Fruit fly (Drosophila melanogaster) whole organism, embryonic: ENCODE data around the gene CG44836.
A peak's percentile ranks its signal among the peaks of the same experiment; 100 is the strongest.

Experiments
- Atf-2 ChIP-seq: fragments of 200-800 bp; sonication (Bioruptor generic); optimal IDR thresholded peaks from 2 replicates; lab custom pipeline; 2016; ENCODE audit warnings: missing biosample characterization, missing genetic modification characterization
- BEAF-32 ChIP-seq: fragments of 200-800 bp; sonication (Bioruptor generic); optimal IDR thresholded peaks from 3 replicates; lab custom pipeline; 2017; ENCODE audit warnings: missing biosample characterization, missing genetic modification characterization, mild to moderate bottlenecking, moderate library complexity, missing genetic modification reagents
- CG10274 ChIP-seq: fragments of 200-800 bp; sonication (Bioruptor generic); optimal IDR thresholded peaks from 3 replicates; lab custom pipeline; 2017; ENCODE audit warnings: missing biosample characterization, mild to moderate bottlenecking, missing genetic modification characterization
- CG10979 ChIP-seq: fragments of 200-800 bp; sonication (Bioruptor generic); optimal IDR thresholded peaks from 2 replicates; lab custom pipeline; 2018; ENCODE audit warnings: missing biosample characterization, mild to moderate bottlenecking, missing genetic modification characterization, moderate library complexity
- CG11085 ChIP-seq: fragments of 200-800 bp; sonication (Bioruptor generic); IDR thresholded peaks from 2 replicates; pipeline ENCODE4 v1.3.6; 2022; ENCODE audit warnings: missing biosample characterization, missing genetic modification characterization
- CG11695 ChIP-seq: fragments of 200-800 bp; sonication (Bioruptor generic); IDR thresholded peaks from 3 replicates; pipeline ENCODE4 v1.3.6; 2022; ENCODE audit warnings: missing biosample characterization, missing genetic modification characterization
- CG13775 ChIP-seq: fragments of 200-800 bp; sonication (Bioruptor generic); optimal IDR thresholded peaks from 3 replicates; lab custom pipeline; 2017; ENCODE audit warnings: missing biosample characterization, mild to moderate bottlenecking, missing genetic modification characterization
- CG13894 ChIP-seq: fragments of 200-800 bp; sonication (Bioruptor generic); optimal IDR thresholded peaks from 3 replicates; lab custom pipeline; 2018; ENCODE audit warnings: missing biosample characterization, mild to moderate bottlenecking, missing genetic modification characterization, moderate library complexity
- CG14050 ChIP-seq: fragments of 200-800 bp; sonication (Bioruptor generic); IDR thresholded peaks from 3 replicates; pipeline ENCODE4 v1.3.6; 2022; ENCODE audit warnings: missing biosample characterization, missing genetic modification characterization
- CG15269 ChIP-seq: fragments of 200-800 bp; sonication (Bioruptor generic); optimal IDR thresholded peaks from 2 replicates; lab custom pipeline; 2018; ENCODE audit warnings: missing biosample characterization, mild to moderate bottlenecking, missing genetic modification characterization, moderate library complexity
- CG15479 ChIP-seq: fragments of 200-800 bp; sonication (Bioruptor generic); optimal IDR thresholded peaks from 3 replicates; lab custom pipeline; 2019; ENCODE audit warnings: missing biosample characterization, mild to moderate bottlenecking, missing genetic modification characterization, moderate library complexity
- CG17385 ChIP-seq: fragments of 200-800 bp; sonication (Bioruptor generic); optimal IDR thresholded peaks from 3 replicates; lab custom pipeline; 2018; ENCODE audit warnings: missing biosample characterization, mild to moderate bottlenecking, missing genetic modification characterization
- CG18262 ChIP-seq: fragments of 200-800 bp; optimal IDR thresholded peaks from 3 replicates; lab custom pipeline; 2019; ENCODE audit warnings: missing biosample characterization, mild to moderate bottlenecking, missing genetic modification characterization, moderate library complexity
- CG2199 ChIP-seq: fragments of 200-800 bp; sonication (Bioruptor generic); IDR thresholded peaks from 3 replicates; pipeline ENCODE4 v1.3.6; 2022; ENCODE audit warnings: missing biosample characterization, missing genetic modification characterization
- CG2202 ChIP-seq: fragments of 200-800 bp; sonication (Bioruptor generic); optimal IDR thresholded peaks from 2 replicates; lab custom pipeline; 2018; ENCODE audit warnings: missing biosample characterization, mild to moderate bottlenecking, missing genetic modification characterization
- CG32772 ChIP-seq: fragments of 200-800 bp; sonication (Bioruptor generic); IDR thresholded peaks from 2 replicates; pipeline ENCODE4 v1.3.6; 2022; ENCODE audit warnings: missing biosample characterization, missing genetic modification characterization
- CG4282 ChIP-seq: fragments of 200-800 bp; sonication (Bioruptor generic); optimal IDR thresholded peaks from 2 replicates; lab custom pipeline; 2016; ENCODE audit warnings: missing biosample characterization, missing genetic modification characterization
- CG5953 ChIP-seq: fragments of 200-800 bp; sonication (Bioruptor generic); IDR thresholded peaks from 2 replicates; pipeline ENCODE4 v1.3.6; 2022; ENCODE audit warnings: missing biosample characterization, missing genetic modification characterization
- CG6175 ChIP-seq: fragments of 200-800 bp; sonication (Bioruptor generic); IDR thresholded peaks from 3 replicates; pipeline ENCODE4 v1.3.6; 2022; ENCODE audit warnings: missing biosample characterization, missing genetic modification characterization
- CG7556 ChIP-seq: fragments of 200-800 bp; sonication (Bioruptor generic); optimal IDR thresholded peaks from 2 replicates; lab custom pipeline; 2017; ENCODE audit warnings: missing biosample characterization, mild to moderate bottlenecking, missing genetic modification characterization
- CG8290 ChIP-seq, 3 experiments: fragments of 200-800 bp; sonication (Bioruptor generic); optimal IDR thresholded peaks; 2 replicates each; lab custom pipeline; 2016 to 2019; ENCODE audit warnings: missing biosample characterization in 3 of 3, missing genetic modification characterization in 3 of 3, mild to moderate bottlenecking in 2 of 3, moderate library complexity in 1 of 3
- CG9437 ChIP-seq: fragments of 200-800 bp; sonication (Bioruptor generic); optimal IDR thresholded peaks from 2 replicates; lab custom pipeline; 2018; ENCODE audit warnings: missing biosample characterization, mild to moderate bottlenecking, missing genetic modification characterization
- CG9727 ChIP-seq: fragments of 200-800 bp; sonication (Bioruptor generic); optimal IDR thresholded peaks from 3 replicates; lab custom pipeline; 2017; ENCODE audit warnings: missing biosample characterization, mild to moderate bottlenecking, missing genetic modification characterization
- Chrac-16 ChIP-seq: fragments of 200-800 bp; sonication (Bioruptor generic); optimal IDR thresholded peaks from 3 replicates; lab custom pipeline; 2016; ENCODE audit warnings: missing biosample characterization, missing genetic modification characterization
- E2f1 ChIP-seq: fragments of 200-800 bp; sonication (Bioruptor generic); IDR thresholded peaks from 2 replicates; pipeline ENCODE4 v1.3.6; 2022; ENCODE audit warnings: missing biosample characterization, missing genetic modification characterization
- Gsc ChIP-seq: fragments of 200-800 bp; sonication (Bioruptor generic); IDR thresholded peaks from 2 replicates; pipeline ENCODE4 v1.3.6; 2022; ENCODE audit warnings: missing biosample characterization, missing genetic modification characterization
- Gug ChIP-seq: fragments of 200-800 bp; sonication (Bioruptor generic); IDR thresholded peaks from 4 replicates; pipeline ENCODE4 v1.3.6; 2022; ENCODE audit warnings: missing biosample characterization, missing genetic modification characterization
- HLH3B ChIP-seq: fragments of 200-800 bp; sonication (Bioruptor generic); IDR thresholded peaks from 2 replicates; pipeline ENCODE4 v1.3.6; 2022; ENCODE audit warnings: missing biosample characterization, missing genetic modification characterization
- HLHmδ ChIP-seq: fragments of 200-800 bp; sonication (Bioruptor generic); optimal IDR thresholded peaks from 2 replicates; lab custom pipeline; 2018; ENCODE audit warnings: missing biosample characterization, mild to moderate bottlenecking, missing genetic modification characterization, moderate library complexity
- Hr3 ChIP-seq: fragments of 200-800 bp; sonication (Bioruptor generic); optimal IDR thresholded peaks from 3 replicates; lab custom pipeline; 2016; ENCODE audit warnings: missing biosample characterization, missing genetic modification characterization
- Meics ChIP-seq: fragments of 200-800 bp; sonication (Bioruptor generic); optimal IDR thresholded peaks from 2 replicates; lab custom pipeline; 2017; ENCODE audit warnings: missing biosample characterization, mild to moderate bottlenecking, missing genetic modification characterization
- NC2β ChIP-seq: fragments of 200-800 bp; sonication (Bioruptor generic); optimal IDR thresholded peaks from 2 replicates; lab custom pipeline; 2016; ENCODE audit warnings: missing biosample characterization, missing genetic modification characterization
- Sin3A ChIP-seq: fragments of >200 bp; optimal IDR thresholded peaks from 2 replicates; lab custom pipeline; 2018
- Six4 ChIP-seq: fragments of 200-800 bp; sonication (Bioruptor generic); optimal IDR thresholded peaks from 2 replicates; lab custom pipeline; 2016; ENCODE audit warnings: missing biosample characterization, missing genetic modification characterization
- Tbp ChIP-seq: fragments of >200 bp; optimal IDR thresholded peaks from 2 replicates; lab custom pipeline; 2018; ENCODE audit warnings: missing biosample characterization, missing genetic modification characterization
- ab ChIP-seq: fragments of 200-800 bp; sonication (Bioruptor generic); optimal IDR thresholded peaks from 2 replicates; lab custom pipeline; 2016; ENCODE audit warnings: missing biosample characterization, missing genetic modification characterization
- bsh ChIP-seq, 2 experiments: fragments of 200-800 bp; sonication (Bioruptor generic); optimal IDR thresholded peaks; 2 replicates each; lab custom pipeline; 2017 to 2018; ENCODE audit warnings: mild to moderate bottlenecking in 2 of 2, missing biosample characterization in 2 of 2, missing genetic modification characterization in 2 of 2, moderate library complexity in 1 of 2
- cg ChIP-seq: fragments of 200-800 bp; sonication (Bioruptor generic); optimal IDR thresholded peaks from 3 replicates; lab custom pipeline; 2019; ENCODE audit warnings: missing biosample characterization, mild to moderate bottlenecking, missing genetic modification characterization, moderate library complexity
- chif ChIP-seq, 2 experiments: fragments of 200-800 bp; sonication (Bioruptor generic); optimal IDR thresholded peaks; 3 replicates each; lab custom pipeline; 2016; ENCODE audit warnings: missing biosample characterization in 2 of 2, missing genetic modification characterization in 2 of 2
- disco-r ChIP-seq: fragments of 200-800 bp; sonication (Bioruptor generic); optimal IDR thresholded peaks from 2 replicates; lab custom pipeline; 2016; ENCODE audit warnings: missing biosample characterization, missing genetic modification characterization
- dm ChIP-seq: fragments of 200-800 bp; sonication (Bioruptor generic); optimal IDR thresholded peaks from 3 replicates; lab custom pipeline; 2016; ENCODE audit warnings: missing biosample characterization, missing genetic modification characterization
- exex ChIP-seq: fragments of 200-800 bp; sonication (Bioruptor generic); optimal IDR thresholded peaks from 4 replicates; lab custom pipeline; 2018; ENCODE audit warnings: missing biosample characterization, mild to moderate bottlenecking, missing genetic modification characterization, moderate library complexity
- grau ChIP-seq: fragments of 200-800 bp; optimal IDR thresholded peaks from 3 replicates; lab custom pipeline; 2019; ENCODE audit warnings: missing biosample characterization, mild to moderate bottlenecking, missing genetic modification characterization, moderate library complexity
- gro ChIP-seq: fragments of 200-800 bp; sonication (Bioruptor generic); optimal IDR thresholded peaks from 2 replicates; lab custom pipeline; 2016; ENCODE audit warnings: missing biosample characterization, missing genetic modification characterization
- nerfin-1 ChIP-seq: fragments of 200-800 bp; sonication (Bioruptor generic); optimal IDR thresholded peaks from 3 replicates; lab custom pipeline; 2019; ENCODE audit warnings: missing biosample characterization, mild to moderate bottlenecking, missing genetic modification characterization, moderate library complexity
- odd ChIP-seq: fragments of 200-800 bp; sonication (Bioruptor generic); optimal IDR thresholded peaks from 2 replicates; lab custom pipeline; 2017; ENCODE audit warnings: missing biosample characterization, mild to moderate bottlenecking, missing genetic modification characterization
- pho ChIP-seq: fragments of 200-800 bp; sonication (Bioruptor generic); optimal IDR thresholded peaks from 2 replicates; lab custom pipeline; 2016; ENCODE audit warnings: missing biosample characterization, missing genetic modification characterization
- pum ChIP-seq: fragments of 200-800 bp; sonication (Bioruptor generic); optimal IDR thresholded peaks from 2 replicates; lab custom pipeline; 2016; ENCODE audit warnings: missing biosample characterization, missing genetic modification characterization
- slbo ChIP-seq: fragments of 200-800 bp; sonication (Bioruptor generic); IDR thresholded peaks from 2 replicates; pipeline ENCODE4 v1.3.6; 2022; ENCODE audit warnings: missing biosample characterization, missing genetic modification characterization
- sob ChIP-seq: fragments of 200-800 bp; sonication (Bioruptor generic); IDR thresholded peaks from 2 replicates; pipeline ENCODE4 v1.3.6; 2022; ENCODE audit warnings: missing biosample characterization, missing genetic modification characterization
- sug ChIP-seq: fragments of 200-800 bp; optimal IDR thresholded peaks from 2 replicates; lab custom pipeline; 2019; ENCODE audit warnings: missing biosample characterization, mild to moderate bottlenecking, missing genetic modification characterization, moderate library complexity
- vfl ChIP-seq: fragments of 200-800 bp; sonication (Bioruptor generic); optimal IDR thresholded peaks from 2 replicates; lab custom pipeline; 2016; ENCODE audit warnings: missing biosample characterization, missing genetic modification characterization

The CG44836 gene

dm6 chr3L:16392874-16393273, 7.2 kb downstream of the CG44836 start (continued):
- TF ChIP-seq CG10979 (tag; lab: Kevin White, UChicago) = peak; percentile 37
- TF ChIP-seq CG13894 = no peak
- peak; percentile 24 for TF ChIP-seq CG18262 (tag; lab: Kevin White, UChicago)
- no peak for TF ChIP-seq exex (tag; lab: Kevin White, UChicago)
- TF ChIP-seq Meics (GFP tag; lab: Kevin White, UChicago) = peak; percentile 47
- peak; percentile 22 for TF ChIP-seq CG7556 (GFP tag; lab: Kevin White, UChicago)
- no peak for TF ChIP-seq CG2202 (tag; lab: Kevin White, UChicago)
- 0 out of 2 replicates have a peak, but pooled peaks have one; percentile 29 for TF ChIP-seq CG32772 (GFP tag; lab: Robert Waterston, UW)
- TF ChIP-seq CG9437 (GFP tag; lab: Kevin White, UChicago) = peak; percentile 33
- no peak for TF ChIP-seq Gug (GFP tag; lab: Robert Waterston, UW)
- no peak for TF ChIP-seq vfl (GFP tag; lab: Kevin White, UChicago)
- no peak for TF ChIP-seq CG10274 (GFP tag; lab: Kevin White, UChicago)
- TF ChIP-seq Gsc (GFP tag; lab: Robert Waterston, UW) = no peak
- TF ChIP-seq HLH3B (GFP tag; lab: Robert Waterston, UW) = no peak
- TF ChIP-seq Sin3A = no peak
- TF ChIP-seq Tbp (GFP tag; lab: Kevin White, UChicago) = no peak
- no peak for TF ChIP-seq CG5953 (GFP tag; lab: Robert Waterston, UW)
- no peak for TF ChIP-seq Chrac-16
- no peak for TF ChIP-seq chif (GFP tag; optimal IDR thresholded peaks at IDR 0.05; lab: Kevin White, UChicago)
- TF ChIP-seq HLHmδ (GFP tag; lab: Kevin White, UChicago) = no peak
- no peak for TF ChIP-seq CG8290 (GFP tag; optimal IDR thresholded peaks at IDR 0.05; lab: Kevin White, UChicago)
- no peak for TF ChIP-seq CG8290 (tag; optimal IDR thresholded peaks at IDR 0.05; lab: Kevin White, UChicago)
- TF ChIP-seq CG15269 (tag; lab: Kevin White, UChicago) = peak; percentile 51
- TF ChIP-seq CG9727 (GFP tag; lab: Kevin White, UChicago) = peak; percentile 30
- TF ChIP-seq gro (GFP tag; lab: Kevin White, UChicago) = no peak
- no peak for TF ChIP-seq Atf-2 (GFP tag; lab: Kevin White, UChicago)
- no peak for TF ChIP-seq pho (GFP tag; lab: Kevin White, UChicago)
- no peak for TF ChIP-seq CG14050 (GFP tag; lab: Robert Waterston, UW)
- TF ChIP-seq bsh (GFP tag; optimal IDR thresholded peaks at IDR 0.05; lab: Kevin White, UChicago) = peak in 1 of 2 experiments; percentile 9
- TF ChIP-seq pum (GFP tag; lab: Kevin White, UChicago) = no peak
- TF ChIP-seq Six4 (GFP tag; lab: Kevin White, UChicago) = no peak
- TF ChIP-seq CG4282 (GFP tag; lab: Kevin White, UChicago) = no peak
- TF ChIP-seq slbo (GFP tag; lab: Robert Waterston, UW) = no peak
- no peak for TF ChIP-seq ab (GFP tag; lab: Kevin White, UChicago)
- no peak for TF ChIP-seq CG13775 (GFP tag; lab: Kevin White, UChicago)
- no peak for TF ChIP-seq BEAF-32 (GFP tag; lab: Kevin White, UChicago)
- TF ChIP-seq cg (GFP tag; lab: Kevin White, UChicago) = no peak
- no peak for TF ChIP-seq CG6175 (GFP tag; lab: Robert Waterston, UW)
- TF ChIP-seq CG15479 (GFP tag; lab: Kevin White, UChicago) = no peak
- TF ChIP-seq sob = no peak
- no peak for TF ChIP-seq CG11085
- TF ChIP-seq dm = no peak
- peak; percentile 17 for TF ChIP-seq nerfin-1 (tag; lab: Kevin White, UChicago)
- TF ChIP-seq disco-r (GFP tag; lab: Kevin White, UChicago) = no peak
- TF ChIP-seq odd (GFP tag; lab: Kevin White, UChicago) = no peak
- TF ChIP-seq Hr3 (GFP tag; lab: Kevin White, UChicago) = no peak
- peak; percentile 41 for TF ChIP-seq grau
- peak; percentile 13 for TF ChIP-seq CG17385 (GFP tag; lab: Kevin White, UChicago)
- TF ChIP-seq CG2199 (GFP tag; lab: Robert Waterston, UW) = no peak
- 0 out of 2 replicates have a peak, but pooled peaks have one; percentile 12 for TF ChIP-seq E2f1
- TF ChIP-seq CG11695 (GFP tag; lab: Robert Waterston, UW) = no peak
- no peak for TF ChIP-seq NC2β (GFP tag; lab: Kevin White, UChicago)
- TF ChIP-seq sug (tag; lab: Kevin White, UChicago) = no peak
